Fruit fly (Drosophila melanogaster) whole organism, embryonic: ENCODE data around the gene Tango9.

Source experiments
- Atf-2 ChIP-seq: fragments of 200-800 bp; sonication (Bioruptor generic); optimal IDR thresholded peaks from 2 replicates; lab custom pipeline; 2016; ENCODE audit warnings: missing biosample characterization, missing genetic modification characterization
- BtbVII ChIP-seq: fragments of 200-800 bp; sonication (Bioruptor generic); optimal IDR thresholded peaks from 3 replicates; lab custom pipeline; 2017; ENCODE audit warnings: missing biosample characterization, mild to moderate bottlenecking, missing genetic modification characterization
- CG10321 ChIP-seq: fragments of 200-800 bp; sonication (Bioruptor generic); IDR thresholded peaks from 2 replicates; pipeline ENCODE4 v1.3.6; 2022; ENCODE audit warnings: missing biosample characterization, missing genetic modification characterization
- CG11723 ChIP-seq: fragments of 200-800 bp; sonication (Bioruptor generic); optimal IDR thresholded peaks from 2 replicates; lab custom pipeline; 2017; ENCODE audit warnings: missing biosample characterization, mild to moderate bottlenecking, missing genetic modification characterization
- CG12104 ChIP-seq: fragments of 200-800 bp; sonication (Bioruptor generic); optimal IDR thresholded peaks from 3 replicates; lab custom pipeline; 2016; ENCODE audit warnings: missing biosample characterization, missing genetic modification characterization
- CG12391 ChIP-seq: fragments of 200-800 bp; sonication (Bioruptor generic); optimal IDR thresholded peaks from 3 replicates; lab custom pipeline; 2018; ENCODE audit warnings: missing biosample characterization, mild to moderate bottlenecking, missing genetic modification characterization, moderate library complexity
- CG2199 ChIP-seq: fragments of 200-800 bp; sonication (Bioruptor generic); IDR thresholded peaks from 3 replicates; pipeline ENCODE4 v1.3.6; 2022; ENCODE audit warnings: missing biosample characterization, missing genetic modification characterization
- CG2202 ChIP-seq: fragments of 200-800 bp; sonication (Bioruptor generic); optimal IDR thresholded peaks from 2 replicates; lab custom pipeline; 2018; ENCODE audit warnings: missing biosample characterization, mild to moderate bottlenecking, missing genetic modification characterization
- CG31224 ChIP-seq: fragments of 200-800 bp; sonication (Bioruptor generic); IDR thresholded peaks from 2 replicates; pipeline ENCODE4 v1.3.6; 2022; ENCODE audit warnings: missing biosample characterization, missing genetic modification characterization
- CG32532 ChIP-seq: fragments of 200-800 bp; sonication (Bioruptor generic); IDR thresholded peaks from 2 replicates; pipeline ENCODE4 v1.3.6; 2022; ENCODE audit warnings: missing biosample characterization, missing genetic modification characterization
- CG3726 ChIP-seq: fragments of 200-800 bp; sonication (Bioruptor generic); IDR thresholded peaks from 3 replicates; pipeline ENCODE4, ENCODE4 v1.3.6; 2022; ENCODE audit warnings: missing biosample characterization, missing genetic modification characterization
- CG4404 ChIP-seq: fragments of 200-800 bp; sonication (Bioruptor generic); IDR thresholded peaks from 2 replicates; pipeline ENCODE4 v1.3.6; 2022; ENCODE audit warnings: missing biosample characterization, missing genetic modification characterization
- CG4730 ChIP-seq: fragments of 200-800 bp; sonication (Bioruptor generic); IDR thresholded peaks from 2 replicates; pipeline ENCODE4 v1.3.6; 2022; ENCODE audit warnings: missing biosample characterization, missing genetic modification characterization
- CG8281 ChIP-seq: fragments of 200-800 bp; sonication (Bioruptor generic); optimal IDR thresholded peaks from 2 replicates; lab custom pipeline; 2018; ENCODE audit warnings: missing biosample characterization, mild to moderate bottlenecking, missing genetic modification characterization, moderate library complexity
- CrebB ChIP-seq: fragments of 200-800 bp; sonication (Bioruptor generic); optimal IDR thresholded peaks from 3 replicates; lab custom pipeline; 2018; ENCODE audit warnings: missing biosample characterization, mild to moderate bottlenecking, missing genetic modification characterization
- Drgx ChIP-seq: fragments of 200-800 bp; sonication (Bioruptor generic); IDR thresholded peaks from 2 replicates; pipeline ENCODE4 v1.3.6; 2022; ENCODE audit warnings: missing biosample characterization, missing genetic modification characterization
- HLH3B ChIP-seq: fragments of 200-800 bp; sonication (Bioruptor generic); IDR thresholded peaks from 2 replicates; pipeline ENCODE4 v1.3.6; 2022; ENCODE audit warnings: missing biosample characterization, missing genetic modification characterization
- Hsf ChIP-seq: fragments of 200-800 bp; sonication (Bioruptor generic); optimal IDR thresholded peaks from 3 replicates; lab custom pipeline; 2016; ENCODE audit warnings: missing biosample characterization, missing genetic modification characterization
- NC2β ChIP-seq: fragments of 200-800 bp; sonication (Bioruptor generic); optimal IDR thresholded peaks from 2 replicates; lab custom pipeline; 2016; ENCODE audit warnings: missing biosample characterization, missing genetic modification characterization
- Scr ChIP-seq: fragments of 200-800 bp; sonication (Bioruptor generic); IDR thresholded peaks from 2 replicates; pipeline ENCODE4 v1.3.6; 2022; ENCODE audit warnings: missing biosample characterization, missing genetic modification characterization; ENCODE audit not compliant: partially characterized antibody
- Trl ChIP-seq, 3 experiments: fragments of >200 bp in 2 of 3; fragments of 200-800 bp in 1 of 3; sonication (Bioruptor generic) in 1 of 3; optimal IDR thresholded peaks; 2 replicates in 1 of 3; 3 replicates in 2 of 3; lab custom pipeline; 2016 to 2017; ENCODE audit warnings: missing biosample characterization in 1 of 3, missing genetic modification characterization in 1 of 3
- ac ChIP-seq: fragments of 200-800 bp; sonication (Bioruptor generic); optimal IDR thresholded peaks from 3 replicates; lab custom pipeline; 2017; ENCODE audit warnings: missing biosample characterization, mild to moderate bottlenecking, missing genetic modification characterization
- bowl ChIP-seq: fragments of 200-800 bp; sonication (Bioruptor generic); IDR thresholded peaks from 2 replicates; pipeline ENCODE4 v1.3.6; 2022; ENCODE audit warnings: missing biosample characterization, missing genetic modification characterization
- chn ChIP-seq: fragments of 200-800 bp; sonication (Bioruptor generic); optimal IDR thresholded peaks from 2 replicates; lab custom pipeline; 2016; ENCODE audit warnings: missing biosample characterization, missing genetic modification characterization
- cwo ChIP-seq: fragments of 200-800 bp; sonication (Bioruptor generic); optimal IDR thresholded peaks from 3 replicates; lab custom pipeline; 2017; ENCODE audit warnings: missing biosample characterization, missing genetic modification characterization, mild to moderate bottlenecking, moderate library complexity, missing genetic modification reagents
- dan ChIP-seq: fragments of 200-800 bp; sonication (Bioruptor generic); IDR thresholded peaks from 2 replicates; pipeline ENCODE4 v1.3.6; 2022; ENCODE audit warnings: missing biosample characterization, missing genetic modification characterization
- dmrt11E ChIP-seq: fragments of 200-800 bp; sonication (Bioruptor generic); optimal IDR thresholded peaks from 3 replicates; lab custom pipeline; 2018; ENCODE audit warnings: missing biosample characterization, mild to moderate bottlenecking, missing genetic modification characterization, moderate library complexity
- grn ChIP-seq: fragments of 200-800 bp; sonication (Bioruptor generic); optimal IDR thresholded peaks from 3 replicates; lab custom pipeline; 2017; ENCODE audit warnings: missing biosample characterization, missing genetic modification characterization
- gsb-n ChIP-seq: fragments of 200-800 bp; sonication (Bioruptor generic); optimal IDR thresholded peaks from 3 replicates; lab custom pipeline; 2018; ENCODE audit warnings: missing biosample characterization, mild to moderate bottlenecking, missing genetic modification characterization
- hb ChIP-seq: fragments of 200-800 bp; sonication (Bioruptor generic); IDR thresholded peaks from 3 replicates; pipeline ENCODE4 v1.3.6; 2022; ENCODE audit warnings: missing biosample characterization, missing genetic modification characterization; ENCODE audit not compliant: partially characterized antibody
- insv ChIP-seq, 2 experiments: fragments of 200-800 bp; sonication (Bioruptor generic); optimal IDR thresholded peaks; 3 replicates each; lab custom pipeline; 2016 to 2018; ENCODE audit warnings: missing biosample characterization in 2 of 2, missing genetic modification characterization in 2 of 2
- inv ChIP-seq: fragments of 200-800 bp; sonication (Bioruptor generic); IDR thresholded peaks from 2 replicates; pipeline ENCODE4 v1.3.6; 2022; ENCODE audit warnings: missing biosample characterization, missing genetic modification characterization; ENCODE audit not compliant: partially characterized antibody
- ken ChIP-seq: fragments of 200-800 bp; sonication (Bioruptor generic); IDR thresholded peaks from 3 replicates; pipeline ENCODE4 v1.3.6; 2022; ENCODE audit warnings: missing biosample characterization, missing genetic modification characterization
- kni ChIP-seq: fragments of 200-800 bp; sonication (Bioruptor generic); optimal IDR thresholded peaks from 3 replicates; lab custom pipeline; 2017; ENCODE audit warnings: mild to moderate bottlenecking, missing biosample characterization, missing genetic modification reagents, missing genetic modification characterization
- lab ChIP-seq: fragments of 200-800 bp; sonication (Bioruptor generic); optimal IDR thresholded peaks from 3 replicates; lab custom pipeline; 2017; ENCODE audit warnings: missing biosample characterization, missing genetic modification characterization, mild to moderate bottlenecking, moderate library complexity, missing genetic modification reagents
- lola ChIP-seq, 3 experiments: fragments of >200 bp in 2 of 3; fragments of 200-800 bp in 1 of 3; sonication (Bioruptor generic) in 1 of 3; optimal IDR thresholded peaks; 2 replicates each; lab custom pipeline; 2017 to 2019; ENCODE audit warnings: missing biosample characterization in 3 of 3, missing genetic modification characterization in 3 of 3, mild to moderate bottlenecking in 1 of 3, moderate library complexity in 1 of 3
- nau ChIP-seq: fragments of 200-800 bp; sonication (Bioruptor generic); optimal IDR thresholded peaks from 3 replicates; lab custom pipeline; 2017; ENCODE audit warnings: missing biosample characterization, mild to moderate bottlenecking, missing genetic modification characterization, missing genetic modification reagents
- nom ChIP-seq: fragments of 200-800 bp; sonication (Bioruptor generic); optimal IDR thresholded peaks from 2 replicates; lab custom pipeline; 2017; ENCODE audit warnings: missing biosample characterization, missing genetic modification characterization, mild to moderate bottlenecking, moderate library complexity, missing genetic modification reagents
- onecut ChIP-seq: fragments of 200-800 bp; sonication (Bioruptor generic); IDR thresholded peaks from 2 replicates; pipeline ENCODE4 v1.3.6; 2022; ENCODE audit warnings: missing biosample characterization, missing genetic modification characterization
- pb ChIP-seq: fragments of 200-800 bp; sonication (Bioruptor generic); optimal IDR thresholded peaks from 3 replicates; lab custom pipeline; 2016; ENCODE audit warnings: missing biosample characterization, missing genetic modification characterization
- pros ChIP-seq: fragments of 200-800 bp; sonication (Bioruptor generic); optimal IDR thresholded peaks from 3 replicates; lab custom pipeline; 2019; ENCODE audit warnings: missing biosample characterization, mild to moderate bottlenecking, missing genetic modification characterization, moderate library complexity
- sens-2 ChIP-seq: fragments of 200-800 bp; sonication (Bioruptor generic); IDR thresholded peaks from 2 replicates; pipeline ENCODE4 v1.3.6; 2022; ENCODE audit warnings: missing biosample characterization, missing genetic modification characterization
- seq ChIP-seq: fragments of 200-800 bp; sonication (Bioruptor generic); IDR thresholded peaks from 2 replicates; pipeline ENCODE4 v1.3.6; 2022; ENCODE audit warnings: missing biosample characterization, missing genetic modification characterization
- shn ChIP-seq: fragments of 200-800 bp; sonication (Bioruptor generic); optimal IDR thresholded peaks from 3 replicates; lab custom pipeline; 2016; ENCODE audit warnings: missing biosample characterization, missing genetic modification characterization
- sna ChIP-seq: fragments of 200-800 bp; sonication (Bioruptor generic); IDR thresholded peaks from 2 replicates; pipeline ENCODE4 v1.3.6; 2022; ENCODE audit warnings: missing biosample characterization, missing genetic modification characterization; ENCODE audit not compliant: partially characterized antibody
- stwl ChIP-seq: fragments of 200-800 bp; sonication (Bioruptor generic); optimal IDR thresholded peaks from 3 replicates; lab custom pipeline; 2018; ENCODE audit warnings: missing biosample characterization, mild to moderate bottlenecking, missing genetic modification characterization, moderate library complexity
- tgo ChIP-seq: fragments of 200-800 bp; sonication (Bioruptor generic); IDR thresholded peaks from 3 replicates; pipeline ENCODE4 v1.3.6; 2022; ENCODE audit warnings: missing biosample characterization, missing genetic modification characterization
- z ChIP-seq: fragments of 200-800 bp; sonication (Bioruptor generic); IDR thresholded peaks from 3 replicates; pipeline ENCODE4 v1.3.6; 2022; ENCODE audit warnings: missing biosample characterization, missing genetic modification characterization

Gene Tango9

dm6 chr3R:11977336-11977678, 2.6 kb upstream of the Tango9 start (continued):
- TF ChIP-seq inv (GFP tag; lab: Robert Waterston, UW) (no peak), Scr (GFP tag; lab: Robert Waterston, UW) (no peak), gsb-n (tag; lab: Kevin White, UChicago) (peak; percentile 41), bowl (GFP tag; lab: Robert Waterston, UW) (no peak), shn (GFP tag; lab: Kevin White, UChicago) (no peak), lola (GFP tag; optimal IDR thresholded peaks at IDR 0.05; lab: Kevin White, UChicago) (peak in 1 of 3 experiments; percentile 11), CG12391 (tag; lab: Kevin White, UChicago) (peak; percentile 28)

dm6 chr3R:11976556-11977335, 2.0 kb upstream of the Tango9 start, which contains the start of gene CG10005:
Gene CG10005, minus strand, starts transcription at chr3R:11977197.
- TF ChIP-seq kni (GFP tag; lab: Kevin White, UChicago) (peak; percentile 69), cwo (no peak), insv (GFP tag; optimal IDR thresholded peaks at IDR 0.05; lab: Kevin White, UChicago) (no peak), HLH3B (GFP tag; lab: Robert Waterston, UW) (no peak), Hsf (GFP tag; lab: Kevin White, UChicago) (no peak), ken (no peak), CG4404 (no peak), CG11723 (GFP tag; lab: Kevin White, UChicago) (no peak), hb (GFP tag; lab: Robert Waterston, UW) (no peak), lab (GFP tag; lab: Kevin White, UChicago) (no peak), onecut (GFP tag; lab: Robert Waterston, UW) (no peak), stwl (no peak), nom (GFP tag; lab: Kevin White, UChicago) (peak; percentile 60), ac (GFP tag; lab: Kevin White, UChicago) (no peak), nau (no peak), dmrt11E (tag; lab: Kevin White, UChicago) (no peak), CG2199 (GFP tag; lab: Robert Waterston, UW) (peak; percentile 18; the same call in 1 of the 3 replicates), chn (GFP tag; lab: Kevin White, UChicago) (no peak), dan (GFP tag; lab: Robert Waterston, UW) (no peak), NC2β (GFP tag; lab: Kevin White, UChicago) (no peak), CG32532 (GFP tag; lab: Robert Waterston, UW) (no peak), CG12104 (no peak), Drgx (no peak), z (GFP tag; lab: Robert Waterston, UW) (peak; percentile 89), Trl (optimal IDR thresholded peaks at IDR 0.05; lab: Kevin White, UChicago) (peak; percentile 40 to 67), Trl (GFP tag; optimal IDR thresholded peaks at IDR 0.05; lab: Kevin White, UChicago) (no peak), tgo (no peak), Atf-2 (no peak), grn (GFP tag; lab: Kevin White, UChicago) (no peak), pb (no peak), CG3726 (no peak), sna (GFP tag; lab: Robert Waterston, UW) (no peak), CG2202 (peak; percentile 7), CG31224 (0 out of 2 replicates have a peak, but pooled peaks have one; percentile 6), CG8281 (tag; lab: Kevin White, UChicago) (no peak), BtbVII (GFP tag; lab: Kevin White, UChicago) (no peak), CG10321 (GFP tag; lab: Robert Waterston, UW) (no peak), CrebB (no peak), CG4730 (GFP tag; lab: Robert Waterston, UW) (no peak), sens-2 (GFP tag; lab: Robert Waterston, UW) (no peak), pros (GFP tag; lab: Kevin White, UChicago) (peak; percentile 2), seq (GFP tag; lab: Robert Waterston, UW) (no peak)
